Worm (Caenorhabditis elegans) whole organism, L3 larva: ENCODE results near the gene cest-12.

Experiments
- ZK546.5 ChIP-seq: sonication (generic microtip); optimal IDR thresholded peaks from 2 replicates; lab custom pipeline; 2017; ENCODE audit warnings: missing biosample characterization, missing genetic modification characterization
- elt-2 ChIP-seq: sonication (generic microtip); optimal IDR thresholded peaks from 2 replicates; lab custom pipeline; 2016; ENCODE audit warnings: missing genetic modification reagents, mild to moderate bottlenecking, missing genetic modification characterization, missing compliant biosample characterization

DNA sequence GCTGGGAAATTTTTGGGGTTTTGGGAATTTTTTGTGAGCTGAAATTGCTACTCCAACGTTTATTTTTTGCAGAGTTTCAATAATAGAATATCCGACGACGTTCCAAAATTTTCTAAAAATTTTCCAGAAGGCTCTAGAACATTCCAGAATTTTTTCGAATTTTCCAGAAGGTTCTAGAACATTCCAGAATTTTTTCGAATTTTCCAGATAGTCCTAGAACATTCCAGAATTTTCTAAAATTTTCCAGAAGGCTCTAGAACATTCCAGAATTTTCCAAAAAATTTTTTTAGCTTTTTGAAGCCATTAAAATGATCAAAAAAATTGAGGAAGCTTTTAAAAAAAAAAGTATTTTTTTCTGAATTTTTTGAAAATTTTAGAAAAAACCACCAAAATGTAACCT is 16.1 kb upstream of the cest-12 start:
- no peak for TF ChIP-seq elt-2 (tag; lab: Kevin White, UChicago)
- TF ChIP-seq ZK546.5 (tag; lab: Kevin White, UChicago) = no peak
